Fruit fly (Drosophila melanogaster) whole organism: ENCODE data around the gene LIMK1.
A peak's percentile ranks its signal among the peaks of the same experiment; 100 is the strongest.

ENCODE experiments used
- CG8478 ChIP-seq: fragments of >200 bp; optimal IDR thresholded peaks from 2 replicates; lab custom pipeline; 2018; ENCODE audit warnings: inconsistent platforms
- Dll ChIP-seq: fragments of >200 bp; optimal IDR thresholded peaks from 2 replicates; lab custom pipeline; 2017
- EcR ChIP-seq, 2 experiments: fragments of >200 bp; optimal IDR thresholded peaks; 2 replicates each; lab custom pipeline; 2017; ENCODE audit warnings: missing biosample characterization in 2 of 2, missing genetic modification characterization in 2 of 2, missing genetic modification reagents in 2 of 2
- pan ChIP-seq: fragments of >200 bp; optimal IDR thresholded peaks from 2 replicates; lab custom pipeline; 2017
- psq ChIP-seq: fragments of >200 bp; optimal IDR thresholded peaks from 2 replicates; lab custom pipeline; 2017
- usp ChIP-seq: fragments of >200 bp; optimal IDR thresholded peaks from 2 replicates; lab custom pipeline; 2017; ENCODE audit warnings: missing biosample characterization, missing genetic modification characterization, mixed read lengths

LIMK1 gene

DNA sequence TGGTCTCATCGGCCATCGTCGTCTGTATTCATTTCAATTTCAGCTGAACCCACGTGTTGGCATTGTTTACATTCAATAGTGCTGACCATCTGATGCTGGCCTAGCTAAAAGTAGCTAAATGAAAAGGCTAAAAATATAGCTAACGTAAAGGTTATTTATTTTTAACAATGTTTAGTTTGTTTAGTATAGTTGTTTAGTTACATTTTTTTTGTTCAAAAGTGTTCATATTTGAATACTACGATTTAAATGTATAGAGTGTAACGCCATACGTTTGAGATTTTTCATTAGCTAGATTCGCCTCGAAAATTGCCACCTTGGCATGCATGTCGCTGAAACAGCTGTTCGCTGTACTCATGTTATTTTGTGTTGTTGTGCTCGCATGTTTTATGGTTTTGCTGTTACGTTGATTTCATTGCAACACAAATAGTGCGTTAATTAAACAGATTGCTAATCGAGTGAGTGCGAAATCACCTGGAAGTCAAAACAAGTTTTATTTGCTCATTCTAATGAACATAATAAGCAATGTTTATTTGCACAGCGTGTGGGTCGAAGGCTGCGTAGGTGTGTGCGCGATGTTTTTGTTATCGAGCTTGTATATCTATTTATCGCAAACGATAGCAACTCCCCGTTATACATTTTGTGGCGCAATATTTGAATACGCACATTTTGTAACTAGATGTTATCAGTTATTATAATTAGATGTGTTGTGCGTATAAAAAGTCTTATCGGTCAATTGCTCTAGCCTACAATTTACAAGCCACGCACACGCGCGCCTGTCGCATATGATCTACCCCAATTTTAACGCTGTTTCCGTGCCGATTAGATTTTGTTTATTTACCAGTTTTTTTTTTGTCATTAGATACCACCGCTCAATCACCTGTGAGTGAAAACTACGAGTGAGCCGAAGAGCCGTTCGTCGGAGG is 19.8 kb upstream of the LIMK1 start, which contains the start of the genes CG1463 and Fpgs1:
Gene CG1463 (minus strand): TSS at position 132 of the 923 bp plus-strand sequence.
Gene Fpgs1 (plus strand): TSS at position 332 of the 923 bp plus-strand sequence.
- TF ChIP-seq pan (lab: Kevin White, UChicago): no peak
- no peak for TF ChIP-seq EcR (GFP tag; optimal IDR thresholded peaks at IDR 0.05; lab: Kevin White, UChicago)
- TF ChIP-seq usp (GFP tag; lab: Kevin White, UChicago): no peak
- no peak for TF ChIP-seq Dll (lab: Kevin White, UChicago)
- TF ChIP-seq CG8478 (lab: Kevin White, UChicago): no peak
- TF ChIP-seq psq: no peak

DNA sequence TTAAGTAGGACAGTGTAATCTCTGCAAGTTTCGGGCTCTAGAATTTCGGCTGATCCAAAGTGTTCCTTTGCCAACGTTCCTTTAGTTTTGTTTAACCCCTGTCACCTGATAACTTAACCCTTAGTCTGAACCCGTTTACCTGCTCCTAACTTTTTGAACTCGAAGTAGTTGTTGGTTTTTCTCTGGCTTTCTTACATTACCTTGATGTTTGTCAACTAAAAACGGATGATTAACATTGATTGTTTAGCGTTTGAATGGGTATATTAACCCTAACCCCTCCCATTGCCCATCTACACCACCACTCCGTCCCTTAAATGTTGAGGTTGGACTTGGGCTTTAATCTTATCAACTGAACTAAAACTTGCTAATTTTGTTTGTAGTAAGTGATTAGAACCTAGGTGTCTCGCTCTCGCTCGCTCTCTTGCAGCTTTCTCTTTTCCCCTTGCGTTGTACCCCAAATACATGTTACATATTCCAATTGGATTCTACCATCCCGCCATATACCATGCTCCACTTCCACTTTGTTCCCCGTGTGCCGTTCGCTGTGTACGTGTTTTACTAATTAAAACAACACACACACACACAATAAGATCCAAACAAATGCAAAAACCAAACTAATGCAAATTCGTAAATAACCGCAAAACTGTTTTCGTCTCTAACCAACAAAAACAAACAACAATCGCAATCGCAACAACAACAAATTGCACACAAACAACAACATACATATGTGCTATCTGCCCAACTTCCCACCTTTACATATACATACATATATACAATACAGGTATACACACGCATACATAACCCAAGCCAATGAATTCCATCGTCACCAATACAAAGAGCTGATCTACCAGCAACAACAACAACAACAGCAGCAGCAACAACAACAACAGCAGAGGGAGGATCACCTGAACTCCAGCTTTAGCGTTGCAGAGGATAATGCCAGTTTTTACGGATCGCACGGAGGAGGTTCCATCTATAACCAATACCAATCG is 9.1 kb upstream of the LIMK1 start:
- no peak for TF ChIP-seq usp (GFP tag; lab: Kevin White, UChicago)
- TF ChIP-seq CG8478 (lab: Kevin White, UChicago): no peak
- no peak for TF ChIP-seq pan (lab: Kevin White, UChicago)
- no peak for TF ChIP-seq Dll (lab: Kevin White, UChicago)
- TF ChIP-seq psq: no peak
- no peak for TF ChIP-seq EcR (GFP tag; optimal IDR thresholded peaks at IDR 0.05; lab: Kevin White, UChicago)

DNA sequence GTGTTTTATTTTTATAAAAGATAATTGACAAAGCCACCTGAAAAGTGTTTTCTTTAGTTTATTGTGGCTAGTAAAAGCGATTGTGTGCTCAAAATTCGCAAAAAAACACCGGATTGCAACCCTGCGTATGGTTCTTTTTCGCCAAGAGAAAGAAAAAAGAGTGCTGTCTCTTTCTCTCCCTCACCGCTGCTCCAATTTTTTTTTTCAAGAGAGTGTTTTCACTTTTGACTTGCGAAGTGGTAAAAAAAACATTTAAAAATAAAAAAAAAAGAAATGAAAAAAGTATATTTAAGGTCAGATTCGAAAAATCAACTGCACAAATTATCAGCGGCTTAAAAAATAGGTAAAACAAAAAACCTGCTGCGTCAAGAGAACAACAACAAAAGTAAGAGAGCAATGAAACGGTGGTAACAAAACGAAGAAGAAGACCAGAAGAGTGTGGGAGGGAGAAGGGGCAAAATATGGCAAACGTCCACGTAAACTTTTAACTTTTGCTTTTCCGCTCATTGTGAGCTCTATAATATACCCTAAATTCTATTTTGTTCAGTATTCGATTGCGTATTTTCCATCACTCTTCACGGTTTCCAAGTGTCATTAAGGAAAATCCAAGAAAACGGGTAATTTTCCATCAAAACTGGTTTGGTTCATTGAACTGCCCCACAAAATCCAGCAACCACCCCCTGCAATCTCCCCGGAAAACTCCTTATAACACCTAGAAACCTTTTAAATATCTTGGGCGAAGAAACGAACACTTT is 4.5 kb upstream of the LIMK1 start:
- TF ChIP-seq Dll (lab: Kevin White, UChicago) (no peak), CG8478 (lab: Kevin White, UChicago) (peak; percentile 18)

DNA sequence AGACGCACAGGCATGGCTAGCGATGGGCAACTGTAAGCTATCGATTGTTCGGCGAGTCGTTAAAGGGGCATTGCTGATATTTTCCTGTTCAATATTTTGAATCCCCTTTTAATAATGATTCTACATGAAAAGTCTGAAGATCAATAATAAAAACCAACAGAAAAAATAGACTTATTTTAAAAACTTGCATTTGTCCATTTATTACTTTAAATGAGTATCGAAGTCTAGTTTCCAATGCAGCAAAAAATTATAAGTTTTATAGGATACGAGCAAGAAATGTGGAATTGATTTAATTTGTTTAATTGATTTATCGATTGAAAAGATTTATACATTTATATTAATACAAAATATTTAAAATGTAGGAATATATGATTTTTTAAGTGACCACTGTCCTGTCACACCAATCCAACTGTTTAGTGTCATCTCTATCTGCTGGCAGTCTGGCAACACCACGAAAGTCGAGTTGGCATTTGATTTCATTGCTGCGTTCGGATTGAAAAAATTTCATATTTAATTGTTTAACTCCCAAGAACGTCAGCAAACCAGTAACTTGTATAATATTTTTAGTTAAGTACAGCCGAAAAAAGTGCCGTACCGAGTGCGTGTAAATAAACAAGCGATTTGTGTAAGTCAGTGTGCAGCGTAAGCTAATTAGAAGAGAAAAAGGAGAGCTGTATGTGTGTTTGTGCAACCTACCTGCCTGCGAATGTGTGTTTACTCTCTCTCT is 3.8 kb upstream of the LIMK1 start, which contains the start of the genes CG1824 and Sec16:
Gene CG1824 (minus strand): TSS at position 15 of the 727 bp plus-strand sequence.
Gene Sec16 (plus strand): TSS at position 438 of the 727 bp plus-strand sequence.
- no peak for TF ChIP-seq EcR (GFP tag; optimal IDR thresholded peaks at IDR 0.05; lab: Kevin White, UChicago)
- no peak for TF ChIP-seq psq
- no peak for TF ChIP-seq CG8478 (lab: Kevin White, UChicago)
- TF ChIP-seq usp (GFP tag; lab: Kevin White, UChicago): no peak
- no peak for TF ChIP-seq pan (lab: Kevin White, UChicago)
- TF ChIP-seq Dll (lab: Kevin White, UChicago): no peak

DNA sequence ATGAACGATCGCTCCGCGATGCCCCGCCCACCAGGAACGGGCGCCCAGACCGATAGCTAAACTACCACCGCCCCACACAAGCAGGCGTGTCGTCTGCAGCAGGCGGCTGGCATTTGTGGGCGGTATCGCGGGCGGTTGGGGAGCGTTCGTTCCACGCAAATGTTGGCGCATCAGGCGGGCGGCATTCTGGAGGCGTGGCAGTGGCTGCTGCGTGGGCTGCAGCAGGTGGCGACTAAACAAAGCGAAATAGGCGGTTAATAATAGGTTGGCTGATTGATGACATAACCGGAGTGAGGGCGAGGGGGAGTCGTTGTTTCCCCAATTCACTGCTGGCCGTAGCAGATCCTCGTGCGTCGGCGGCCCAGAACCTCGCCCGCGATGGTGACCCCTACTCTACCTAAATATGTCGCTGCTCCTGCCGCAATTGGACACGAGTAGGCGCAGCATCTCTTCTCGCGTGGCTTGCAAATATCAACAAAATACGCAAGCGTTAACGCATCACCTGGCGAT is 3.2 kb upstream of the LIMK1 start:
- no peak for TF ChIP-seq CG8478 (lab: Kevin White, UChicago)
- TF ChIP-seq pan (lab: Kevin White, UChicago): no peak
- TF ChIP-seq Dll (lab: Kevin White, UChicago): peak; percentile 30
- no peak for TF ChIP-seq EcR (GFP tag; optimal IDR thresholded peaks at IDR 0.05; lab: Kevin White, UChicago)

DNA sequence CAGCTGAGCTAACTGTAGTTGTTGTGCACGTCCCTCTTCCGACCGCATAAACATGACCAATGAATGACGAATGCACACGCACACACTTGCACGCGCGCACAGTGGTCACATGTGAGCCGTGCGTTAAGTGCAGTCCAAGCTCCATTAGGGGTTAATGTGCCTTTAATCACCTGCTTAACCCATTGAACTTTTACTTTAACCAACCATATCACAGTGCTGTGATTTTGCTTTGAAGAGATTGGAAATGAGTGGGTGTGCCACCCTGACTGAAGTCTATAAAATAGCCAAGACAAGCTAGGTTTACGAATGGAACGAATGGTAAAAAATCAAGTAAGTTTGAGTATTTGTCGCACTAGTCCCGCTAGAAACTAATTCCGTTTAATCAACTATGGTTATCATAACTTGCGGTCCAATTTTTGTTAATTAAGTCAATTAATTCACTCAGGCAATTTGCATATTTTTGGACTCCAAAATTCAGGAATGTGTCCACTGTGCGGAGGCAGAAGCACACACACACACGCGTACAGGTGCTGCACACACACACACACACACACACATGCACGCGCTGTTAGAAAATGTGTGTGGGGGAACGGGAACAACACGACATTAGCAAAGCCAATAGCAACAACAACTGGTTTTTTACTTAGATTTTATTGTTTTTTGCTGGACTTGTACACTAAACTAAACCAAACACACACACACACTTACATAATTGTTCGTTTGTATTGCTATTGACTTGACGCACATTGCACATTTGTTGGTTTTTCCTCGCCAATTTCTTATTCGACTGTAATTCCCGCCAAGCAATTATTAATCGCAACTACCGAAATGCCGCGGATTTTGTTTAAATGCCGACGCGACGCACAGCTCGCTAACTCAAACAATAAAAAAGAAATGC is 521 bp downstream of the LIMK1 start:
- no peak for TF ChIP-seq Dll (lab: Kevin White, UChicago)
- TF ChIP-seq CG8478 (lab: Kevin White, UChicago): peak; percentile 9

DNA sequence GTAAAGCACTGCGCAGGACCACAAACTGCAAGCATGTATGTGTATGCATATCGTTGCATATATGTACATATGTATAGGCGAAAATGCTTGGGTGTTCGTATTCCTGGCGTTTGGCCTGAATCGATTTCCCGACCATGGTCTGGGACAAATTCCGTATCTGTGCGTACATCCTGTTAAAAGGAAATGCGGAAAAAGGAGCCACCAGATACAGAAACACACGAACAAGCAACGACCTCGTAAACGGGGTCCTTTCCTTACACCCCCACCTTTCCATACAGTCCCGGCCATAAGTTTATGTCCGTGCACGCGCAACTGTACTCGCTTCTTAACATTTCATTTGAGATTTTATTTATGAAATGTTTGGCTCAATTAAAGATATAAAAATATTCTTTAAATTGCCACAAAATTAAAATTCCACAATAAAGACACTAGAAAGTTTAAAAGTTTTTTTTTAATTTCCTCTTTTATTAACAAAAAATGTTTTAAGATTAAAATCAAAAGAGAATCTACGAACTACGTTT is 8.1 kb downstream of the LIMK1 start:
- TF ChIP-seq psq: no peak
- no peak for TF ChIP-seq pan (lab: Kevin White, UChicago)
- no peak for TF ChIP-seq CG8478 (lab: Kevin White, UChicago)
- TF ChIP-seq usp (GFP tag; lab: Kevin White, UChicago): no peak
- no peak for TF ChIP-seq Dll (lab: Kevin White, UChicago)
- no peak for TF ChIP-seq EcR (GFP tag; optimal IDR thresholded peaks at IDR 0.05; lab: Kevin White, UChicago)

DNA sequence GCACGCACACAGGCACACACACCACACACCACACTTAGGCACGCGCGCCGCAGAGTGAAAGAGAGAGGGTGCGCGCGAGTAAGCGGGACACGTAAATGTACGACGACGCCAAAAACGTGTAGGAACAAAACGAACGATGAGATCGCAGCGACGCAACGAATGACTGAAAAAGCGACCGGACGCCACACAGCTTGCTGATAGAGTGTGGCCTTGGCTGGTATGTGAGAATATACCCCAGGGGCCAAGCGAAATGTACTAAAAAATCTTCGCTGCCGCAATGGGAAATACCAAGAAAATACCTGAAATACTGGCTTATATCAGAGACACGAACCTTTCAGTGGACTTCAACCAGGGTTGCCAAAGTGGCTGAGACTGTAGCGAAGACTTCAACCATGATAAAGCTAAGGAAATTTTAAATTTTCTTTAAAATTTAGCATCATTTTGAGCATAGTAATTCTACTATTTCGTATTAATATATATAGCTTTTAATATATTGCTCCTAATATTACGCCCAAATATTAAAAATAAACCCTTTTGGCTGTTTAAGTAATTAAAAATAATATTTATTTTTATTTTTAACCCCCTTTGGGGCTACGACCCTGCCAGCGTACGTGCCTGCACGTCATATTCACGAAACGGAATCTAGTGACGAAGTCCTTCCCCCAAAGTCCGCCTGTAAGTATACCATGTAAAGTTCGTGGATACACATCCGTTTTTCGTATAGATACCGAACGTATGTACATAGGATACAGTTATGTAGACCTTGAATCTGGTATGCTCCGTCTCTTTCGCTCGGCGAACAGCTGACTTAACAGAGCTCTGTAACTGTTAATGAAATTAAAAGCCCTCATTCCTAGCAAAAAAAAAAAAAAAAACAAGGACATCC is 8.8 kb downstream of the LIMK1 start, which contains the start of gene Pits:
Gene Pits (minus strand): TSS at position 210 of the 886 bp plus-strand sequence.
- TF ChIP-seq Dll (lab: Kevin White, UChicago): no peak
- TF ChIP-seq EcR (GFP tag; optimal IDR thresholded peaks at IDR 0.05; lab: Kevin White, UChicago): no peak
- TF ChIP-seq pan (lab: Kevin White, UChicago): no peak
- TF ChIP-seq usp (GFP tag; lab: Kevin White, UChicago): no peak
- TF ChIP-seq CG8478 (lab: Kevin White, UChicago): no peak
- TF ChIP-seq psq: no peak
